Worm (Caenorhabditis elegans): Measurements from ENCODE around the gene flad-1.

flad-1 gene

DNA sequence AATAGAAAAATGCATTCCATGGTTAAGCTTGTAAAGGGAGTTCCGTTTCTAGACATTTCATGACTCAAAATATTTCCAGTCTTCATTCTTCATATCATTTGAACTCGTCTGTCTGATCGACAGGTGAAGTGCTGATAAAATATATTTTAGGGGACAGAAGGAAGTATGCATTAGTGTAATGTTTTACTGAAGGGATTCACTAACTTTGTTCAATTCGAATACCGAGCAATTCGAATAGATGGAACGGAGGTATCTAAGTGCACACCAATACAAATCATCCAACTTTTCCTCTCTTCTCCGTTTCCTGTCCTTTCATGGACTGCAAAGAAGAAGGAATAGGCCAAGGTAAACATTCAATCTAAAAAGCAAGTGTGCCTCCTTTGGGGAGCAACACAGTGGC lies 19.9 kb downstream of the flad-1 start:
- no peak for TF ChIP-seq klf-2 (GFP tag; conservative IDR thresholded peaks at IDR 0.05)
- TF ChIP-seq ztf-23 (GFP tag; IDR thresholded peaks at IDR 0.05) = no peak
- no peak for TF ChIP-seq med-1 (GFP tag; optimal IDR thresholded peaks at IDR 0.05; ENCODE audit: insufficient read depth)
- TF ChIP-seq T22C8.4 (GFP tag; IDR thresholded peaks at IDR 0.05) = no peak
- TF ChIP-seq ref-1 (GFP tag; conservative IDR thresholded peaks at IDR 0.05) = no peak
- TF ChIP-seq tab-1 (GFP tag; IDR thresholded peaks at IDR 0.05) = no peak
- no peak for TF ChIP-seq ztf-29 (GFP tag; IDR thresholded peaks at IDR 0.05)
- no peak for TF ChIP-seq flt-1 (GFP tag; IDR thresholded peaks at IDR 0.05)
- no peak for TF ChIP-seq cog-1 (tag; optimal IDR thresholded peaks at IDR 0.05)

DNA sequence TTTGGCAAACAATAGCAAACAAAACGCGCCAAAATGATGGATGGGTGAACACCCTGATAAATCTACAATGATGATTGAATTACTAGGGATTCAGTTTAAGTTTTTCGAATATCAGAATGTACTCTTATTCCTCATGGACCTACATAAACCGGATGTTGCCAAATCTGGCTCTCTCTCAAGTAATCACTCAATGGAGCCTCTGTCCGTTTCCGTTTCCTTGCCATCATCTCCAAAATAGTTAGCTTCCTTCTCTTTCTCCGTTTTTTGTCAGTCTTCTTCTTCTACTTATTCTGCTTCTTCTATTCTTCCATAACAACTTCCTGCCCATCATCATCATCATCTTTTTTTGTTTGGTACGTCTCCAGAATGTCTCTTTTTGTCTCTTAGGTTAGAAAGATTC lies 21.4 kb downstream of the flad-1 start:
- no peak for TF ChIP-seq med-1 (GFP tag; optimal IDR thresholded peaks at IDR 0.05; ENCODE audit: insufficient read depth)
- TF ChIP-seq flt-1 (GFP tag; IDR thresholded peaks at IDR 0.05) = no peak
- TF ChIP-seq ref-1 (GFP tag; conservative IDR thresholded peaks at IDR 0.05) = no peak
- no peak for TF ChIP-seq T22C8.4 (GFP tag; IDR thresholded peaks at IDR 0.05)
- no peak for TF ChIP-seq cog-1 (tag; optimal IDR thresholded peaks at IDR 0.05)
- TF ChIP-seq ztf-23 (GFP tag; IDR thresholded peaks at IDR 0.05) = no peak
- TF ChIP-seq tab-1 (GFP tag; IDR thresholded peaks at IDR 0.05) = no peak
- no peak for TF ChIP-seq klf-2 (GFP tag; conservative IDR thresholded peaks at IDR 0.05)
- no peak for TF ChIP-seq ztf-29 (GFP tag; IDR thresholded peaks at IDR 0.05)

DNA sequence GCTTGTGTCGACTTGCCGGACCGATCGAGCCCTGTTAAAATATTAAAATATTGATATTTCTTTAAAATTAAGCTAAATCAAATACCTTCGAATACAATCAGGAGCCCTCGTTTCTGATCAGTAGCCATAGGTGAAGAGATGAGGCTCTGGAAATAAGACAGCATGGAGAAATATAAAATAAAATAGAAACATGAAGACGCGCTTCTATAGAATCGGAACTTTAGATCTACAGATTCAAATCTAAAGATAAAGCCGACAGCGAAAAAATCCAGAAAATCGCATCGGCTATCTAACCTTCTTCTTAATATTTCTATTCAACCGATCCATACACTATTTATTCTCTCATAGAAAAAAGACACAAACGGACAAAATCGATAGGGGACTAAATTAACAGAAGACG lies 23.0 kb downstream of the flad-1 start, which contains the start of gene dtmk-1:
TSS of gene dtmk-1 (minus strand) at position 146 of the 400 bp plus-strand sequence.
- TF ChIP-seq tab-1 (GFP tag; IDR thresholded peaks at IDR 0.05) (no peak), ztf-23 (GFP tag; IDR thresholded peaks at IDR 0.05) (no peak), flt-1 (GFP tag; IDR thresholded peaks at IDR 0.05) (no peak), ref-1 (GFP tag; conservative IDR thresholded peaks at IDR 0.05) (no peak), klf-2 (GFP tag; conservative IDR thresholded peaks at IDR 0.05) (no peak), cog-1 (tag; optimal IDR thresholded peaks at IDR 0.05) (no peak), ztf-29 (GFP tag; IDR thresholded peaks at IDR 0.05) (no peak), med-1 (GFP tag; optimal IDR thresholded peaks at IDR 0.05; ENCODE audit: insufficient read depth) (no peak), T22C8.4 (GFP tag; IDR thresholded peaks at IDR 0.05) (no peak)

DNA sequence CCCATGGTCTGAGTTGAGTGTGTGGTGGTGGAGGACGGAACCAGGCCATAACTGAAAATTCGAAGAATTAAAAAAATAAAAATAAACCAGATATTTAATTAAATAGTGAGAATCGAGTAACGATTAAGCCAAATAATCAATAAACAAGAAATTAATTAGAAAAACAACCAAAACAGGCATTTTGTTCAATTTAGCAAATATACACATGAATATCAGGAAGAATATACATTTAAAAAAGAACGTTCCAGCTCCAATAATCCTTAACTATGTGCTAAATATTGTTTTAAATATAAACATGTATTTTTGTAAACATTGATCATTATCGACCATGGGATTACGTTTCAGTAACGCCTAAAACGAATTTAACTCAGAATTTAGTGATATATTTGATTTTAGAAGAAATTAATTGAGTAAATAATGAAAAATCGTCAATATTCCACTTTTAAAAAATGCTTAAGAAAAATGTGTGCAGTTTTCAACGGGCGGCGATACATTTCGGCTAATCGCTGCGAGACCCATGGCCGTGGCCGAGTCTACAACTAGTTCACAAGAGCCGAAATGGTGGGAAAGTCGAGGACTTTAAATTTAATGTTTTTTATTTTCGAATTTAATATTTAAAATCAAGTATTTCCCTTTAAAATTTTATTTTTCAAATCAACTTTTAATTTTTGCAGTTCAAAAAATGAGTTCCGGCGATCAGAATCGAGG lies 24.2 kb downstream of the flad-1 start, which contains the start of the genes R53.4 and psf-1:
TSS of gene R53.4 (minus strand) at position 51 of the 708 bp plus-strand sequence.
TSS of gene psf-1 (plus strand) at position 675 of the 708 bp plus-strand sequence.
- no peak for TF ChIP-seq ztf-23 (GFP tag; IDR thresholded peaks at IDR 0.05)
- TF ChIP-seq tab-1 (GFP tag; IDR thresholded peaks at IDR 0.05) = no peak

DNA sequence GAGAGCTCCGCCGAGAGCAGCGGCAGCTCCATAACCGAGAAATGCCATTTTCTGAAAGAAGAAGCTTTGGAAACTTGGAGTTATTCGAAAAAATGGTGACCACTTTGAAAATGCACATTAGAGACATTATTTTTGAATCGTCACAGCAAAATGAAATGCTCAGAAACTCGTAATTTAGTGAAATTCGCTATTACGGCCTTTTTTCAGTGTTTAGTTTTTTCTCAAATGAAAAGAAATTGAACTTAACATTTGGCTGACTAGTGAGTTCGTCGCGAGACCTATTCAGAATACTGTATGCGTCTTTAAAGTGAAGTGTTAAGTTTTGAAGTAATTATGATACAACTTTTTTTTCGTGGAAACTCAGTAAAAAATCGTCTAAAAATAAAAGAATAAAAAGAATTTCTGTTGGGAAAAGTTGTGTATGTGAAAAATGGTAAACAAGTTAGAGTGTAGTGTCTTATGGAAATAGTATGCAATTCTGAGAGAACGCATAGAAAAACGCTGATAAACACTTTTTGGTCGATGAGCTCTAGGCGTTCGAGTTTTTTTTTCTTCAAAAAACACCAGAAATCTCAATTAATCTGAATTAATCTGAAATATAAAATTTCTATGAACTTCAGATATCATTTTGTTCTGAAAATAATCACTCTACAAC lies 26.6 kb downstream of the flad-1 start, which contains the start of gene R53.5:
TSS of gene R53.5 (minus strand) at position 51 of the 655 bp plus-strand sequence.
- TF ChIP-seq ref-1 (GFP tag; conservative IDR thresholded peaks at IDR 0.05) (no peak), klf-2 (GFP tag; conservative IDR thresholded peaks at IDR 0.05) (no peak), ztf-23 (GFP tag; IDR thresholded peaks at IDR 0.05) (no peak)

DNA sequence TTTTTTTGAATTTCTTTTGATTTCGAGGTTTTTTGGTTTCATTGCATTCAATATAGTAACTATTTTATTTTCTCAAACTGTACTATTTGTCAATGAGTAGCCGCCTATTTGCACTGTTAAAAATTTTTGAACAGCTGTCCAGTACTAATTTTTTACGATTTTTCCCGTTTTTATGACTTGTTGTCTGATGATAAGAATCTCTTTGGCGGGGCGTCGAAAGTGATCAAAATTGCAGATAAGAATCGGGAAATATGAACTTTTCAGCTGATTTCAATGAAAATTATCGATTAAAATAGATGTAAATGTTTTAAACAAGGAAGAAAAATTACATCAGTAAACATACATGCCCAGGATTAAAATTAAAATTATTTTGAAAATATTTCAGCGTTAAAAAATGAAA lies 30.3 kb downstream of the flad-1 start:
- TF ChIP-seq med-1 (GFP tag; optimal IDR thresholded peaks at IDR 0.05; ENCODE audit: insufficient read depth) = no peak
- TF ChIP-seq klf-2 (GFP tag; conservative IDR thresholded peaks at IDR 0.05) = no peak
- TF ChIP-seq ztf-29 (GFP tag; IDR thresholded peaks at IDR 0.05) = no peak
- no peak for TF ChIP-seq tab-1 (GFP tag; IDR thresholded peaks at IDR 0.05)

DNA sequence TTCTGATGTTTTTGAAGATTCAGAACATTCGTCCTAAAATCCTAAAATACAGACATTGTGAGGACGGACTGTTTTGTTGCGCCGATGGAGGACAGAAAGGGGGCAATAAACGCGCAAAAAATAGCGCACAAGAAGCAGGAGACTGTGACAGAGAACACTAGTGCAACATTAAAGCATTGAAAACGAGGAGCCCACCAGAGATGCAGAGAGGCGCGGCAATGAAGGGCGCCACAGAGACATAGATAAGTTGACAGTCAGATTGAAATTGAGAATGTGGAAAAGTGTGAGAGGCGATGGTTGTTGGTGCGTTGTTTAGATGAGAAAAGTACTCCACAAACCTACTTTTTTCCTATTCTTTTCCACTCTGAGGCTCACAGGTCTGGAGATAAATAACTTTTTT lies 31.0 kb downstream of the flad-1 start, which contains the start of gene aakg-5:
TSS of gene aakg-5 (minus strand) at position 159 of the 400 bp plus-strand sequence.
- TF ChIP-seq ztf-23 (GFP tag; IDR thresholded peaks at IDR 0.05) (no peak), ztf-29 (GFP tag; IDR thresholded peaks at IDR 0.05) (no peak), ref-1 (GFP tag; conservative IDR thresholded peaks at IDR 0.05) (no peak), tab-1 (GFP tag; IDR thresholded peaks at IDR 0.05) (no peak)

DNA sequence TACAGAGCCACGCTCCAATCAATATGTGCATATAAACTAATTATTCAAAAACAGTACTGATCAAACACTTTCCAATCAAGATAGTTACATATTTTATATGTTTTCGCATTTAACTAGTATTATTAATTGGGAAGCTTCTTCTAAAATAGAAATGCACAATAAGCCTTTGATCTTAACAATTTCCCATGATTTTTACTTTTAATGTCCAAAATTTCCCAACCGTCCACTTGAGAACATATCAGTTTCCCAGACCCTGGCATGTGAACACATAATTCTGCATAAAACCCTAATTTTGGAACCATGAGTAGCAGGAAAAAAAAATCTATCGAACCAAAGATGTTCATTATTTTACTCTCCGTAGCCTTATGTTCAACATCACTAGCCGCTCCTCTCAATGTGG lies 32.5 kb downstream of the flad-1 start, which contains the start of gene R53.8:
TSS of gene R53.8 (plus strand) at position 301 of the 400 bp plus-strand sequence.
- TF ChIP-seq T22C8.4 (GFP tag; IDR thresholded peaks at IDR 0.05) (no peak), ref-1 (GFP tag; conservative IDR thresholded peaks at IDR 0.05) (no peak), flt-1 (GFP tag; IDR thresholded peaks at IDR 0.05) (no peak), ztf-29 (GFP tag; IDR thresholded peaks at IDR 0.05) (no peak)

DNA sequence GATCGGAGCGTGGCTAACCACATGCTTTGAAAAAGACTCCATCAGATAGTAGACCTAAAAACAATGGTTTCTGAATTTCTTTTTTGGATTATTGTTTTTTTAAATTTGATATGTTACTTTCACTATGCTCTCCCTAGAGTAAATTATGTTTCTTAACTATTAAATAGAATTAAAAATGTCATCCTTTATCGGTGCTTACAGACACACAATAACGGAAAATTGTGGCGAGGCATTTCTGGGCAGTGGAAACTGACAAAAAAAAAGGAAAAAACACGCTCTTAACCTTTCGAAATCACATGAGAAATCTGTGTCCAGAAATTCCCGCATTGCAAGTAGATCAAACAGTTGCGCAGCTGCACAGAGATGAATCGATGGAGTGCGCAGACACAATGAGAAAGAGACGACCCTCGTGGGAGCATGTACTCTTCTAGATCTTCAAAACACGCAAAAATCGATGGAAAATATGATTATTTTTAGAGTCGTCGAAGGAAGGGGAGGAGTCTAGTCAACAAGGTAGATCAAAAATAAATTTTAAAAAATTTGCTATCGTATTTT lies 36.2 kb downstream of the flad-1 start, which contains the start of gene ZK892.6:
TSS of gene ZK892.6 (minus strand) at position 51 of the 555 bp plus-strand sequence.
- TF ChIP-seq tab-1 (GFP tag; IDR thresholded peaks at IDR 0.05) (no peak), med-1 (GFP tag; optimal IDR thresholded peaks at IDR 0.05; ENCODE audit: insufficient read depth) (no peak), klf-2 (GFP tag; conservative IDR thresholded peaks at IDR 0.05) (no peak), ztf-29 (GFP tag; IDR thresholded peaks at IDR 0.05) (no peak), T22C8.4 (GFP tag; IDR thresholded peaks at IDR 0.05) (no peak), cog-1 (tag; optimal IDR thresholded peaks at IDR 0.05) (no peak), ztf-23 (GFP tag; IDR thresholded peaks at IDR 0.05) (no peak), ref-1 (GFP tag; conservative IDR thresholded peaks at IDR 0.05) (no peak), flt-1 (GFP tag; IDR thresholded peaks at IDR 0.05) (no peak)

DNA sequence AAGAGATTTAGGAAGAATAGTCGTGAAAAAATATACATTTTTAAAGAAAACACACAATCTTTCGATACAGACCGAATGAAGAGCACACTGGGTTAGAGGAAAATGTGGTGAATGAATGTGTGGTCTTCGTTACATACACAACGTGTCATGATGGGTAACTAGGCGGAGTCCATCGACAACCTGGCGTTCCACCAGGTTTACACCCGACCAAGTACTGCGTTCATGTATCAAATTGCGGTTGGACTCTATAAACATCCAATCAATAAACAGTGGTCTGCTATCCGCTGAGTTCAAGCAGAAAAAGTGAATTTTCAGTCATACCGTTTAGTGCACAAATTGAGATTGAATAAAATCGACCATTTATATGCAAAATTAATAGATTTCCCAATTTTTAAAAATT lies 37.8 kb downstream of the flad-1 start, which contains the start of gene sdz-38:
TSS of gene sdz-38 (minus strand) at position 101 of the 400 bp plus-strand sequence.
- no peak for TF ChIP-seq tab-1 (GFP tag; IDR thresholded peaks at IDR 0.05)
- no peak for TF ChIP-seq med-1 (GFP tag; optimal IDR thresholded peaks at IDR 0.05; ENCODE audit: insufficient read depth)
- TF ChIP-seq ztf-29 (GFP tag; IDR thresholded peaks at IDR 0.05) = no peak
- no peak for TF ChIP-seq ref-1 (GFP tag; conservative IDR thresholded peaks at IDR 0.05)
- no peak for TF ChIP-seq ztf-23 (GFP tag; IDR thresholded peaks at IDR 0.05)
- TF ChIP-seq klf-2 (GFP tag; conservative IDR thresholded peaks at IDR 0.05) = no peak
- TF ChIP-seq flt-1 (GFP tag; IDR thresholded peaks at IDR 0.05) = no peak
- TF ChIP-seq T22C8.4 (GFP tag; IDR thresholded peaks at IDR 0.05) = no peak
- no peak for TF ChIP-seq cog-1 (tag; optimal IDR thresholded peaks at IDR 0.05)
